Fruit fly (Drosophila melanogaster): Measurements from ENCODE around the gene CG15020.

Gene CG15020

dm6 chr3L:4474946-4475470 is 53.5 kb downstream of the CG15020 start (continued):
- TF ChIP-seq CG18476 (GFP tag; optimal IDR thresholded peaks at IDR 0.05): peak; percentile 32
- TF ChIP-seq sd (tag; optimal IDR thresholded peaks at IDR 0.05): peak; percentile 0
- peak; percentile 60 for TF ChIP-seq CG33557 (GFP tag; optimal IDR thresholded peaks at IDR 0.05)
- no peak for TF ChIP-seq CG8765 (GFP tag; IDR thresholded peaks at IDR 0.05)
- TF ChIP-seq CG10462 (GFP tag; optimal IDR thresholded peaks at IDR 0.05): peak; percentile 4
- no peak for TF ChIP-seq cg (GFP tag; optimal IDR thresholded peaks at IDR 0.05)
- TF ChIP-seq Sin3A (optimal IDR thresholded peaks at IDR 0.05): no peak
- TF ChIP-seq GATAe (GFP tag; conservative IDR thresholded peaks at IDR 0.05): no peak
- TF ChIP-seq emc (GFP tag; optimal IDR thresholded peaks at IDR 0.05): peak; percentile 55
- TF ChIP-seq gt (GFP tag; IDR thresholded peaks at IDR 0.05): no peak
- no peak for TF ChIP-seq CG10565 (GFP tag; optimal IDR thresholded peaks at IDR 0.05)
- no peak for TF ChIP-seq esg (GFP tag; conservative IDR thresholded peaks at IDR 0.05)
- peak; percentile 29; the same call in 1 of the 2 replicates for TF ChIP-seq CG13287 (GFP tag; IDR thresholded peaks at IDR 0.05; ENCODE audit: partially characterized antibody)
- TF ChIP-seq CG6791 (GFP tag; IDR thresholded peaks at IDR 0.05; ENCODE audit: partially characterized antibody): no peak
- TF ChIP-seq CG3065 (GFP tag; optimal IDR thresholded peaks at IDR 0.05): peak; percentile 39
- no peak for TF ChIP-seq nerfin-2 (GFP tag; IDR thresholded peaks at IDR 0.05; ENCODE audit: partially characterized antibody)
- TF ChIP-seq slbo (GFP tag; IDR thresholded peaks at IDR 0.05): no peak
- TF ChIP-seq CG17359 (tag; optimal IDR thresholded peaks at IDR 0.05): peak; percentile 86
- peak; percentile 71; the same call in 1 of the 2 replicates for TF ChIP-seq ranshi (GFP tag; IDR thresholded peaks at IDR 0.05)
- TF ChIP-seq ase (GFP tag; IDR thresholded peaks at IDR 0.05): peak; percentile 51; the same call in 2 of the 3 replicates
- no peak for TF ChIP-seq hkb (optimal IDR thresholded peaks at IDR 0.05)
- TF ChIP-seq hkb (GFP tag; IDR thresholded peaks at IDR 0.05): peak; percentile 92
- peak; percentile 92 for TF ChIP-seq B-H2 (GFP tag; optimal IDR thresholded peaks at IDR 0.05)
- no peak for TF ChIP-seq Oaz (GFP tag; IDR thresholded peaks at IDR 0.05)
- TF ChIP-seq Optix (GFP tag; IDR thresholded peaks at IDR 0.05): no peak
- peak; percentile 64 for TF ChIP-seq fd102C (GFP tag; optimal IDR thresholded peaks at IDR 0.05)
- peak; percentile 72 for TF ChIP-seq dmrt99B (tag; optimal IDR thresholded peaks at IDR 0.05)
- no peak for TF ChIP-seq CG8290 (GFP tag; optimal IDR thresholded peaks at IDR 0.05)
- peak; percentile 55 to 81 for TF ChIP-seq CG8290 (tag; optimal IDR thresholded peaks at IDR 0.05)
- peak; percentile 48; the same call in 1 of the 2 replicates for TF ChIP-seq Ada2b (GFP tag; IDR thresholded peaks at IDR 0.05)
- TF ChIP-seq tio (GFP tag; optimal IDR thresholded peaks at IDR 0.05): peak; percentile 22
- peak; percentile 74 for TF ChIP-seq zfh1 (GFP tag; IDR thresholded peaks at IDR 0.05)
- TF ChIP-seq CG10147 (GFP tag; optimal IDR thresholded peaks at IDR 0.05): peak; percentile 88
- no peak for TF ChIP-seq klu (GFP tag; IDR thresholded peaks at IDR 0.05)
- peak; percentile 72 for TF ChIP-seq Hsf (GFP tag; optimal IDR thresholded peaks at IDR 0.05)
- TF ChIP-seq CG6765 (GFP tag; optimal IDR thresholded peaks at IDR 0.05): peak; percentile 98
- peak; percentile 79 for TF ChIP-seq bcd (GFP tag; optimal IDR thresholded peaks at IDR 0.05)
- TF ChIP-seq CG12236 (GFP tag; optimal IDR thresholded peaks at IDR 0.05): peak; percentile 79
- TF ChIP-seq Fer3 (tag; optimal IDR thresholded peaks at IDR 0.05): peak; percentile 87
- peak; percentile 49 for TF ChIP-seq CoRest (tag; optimal IDR thresholded peaks at IDR 0.05)
- TF ChIP-seq CG2202 (tag; optimal IDR thresholded peaks at IDR 0.05): peak; percentile 78
- peak; percentile 63 for TF ChIP-seq pb (GFP tag; optimal IDR thresholded peaks at IDR 0.05)
- no peak for TF ChIP-seq Poxn (GFP tag; IDR thresholded peaks at IDR 0.05)
- TF ChIP-seq Doc2 (GFP tag; IDR thresholded peaks at IDR 0.05): no peak
- TF ChIP-seq dan (GFP tag; IDR thresholded peaks at IDR 0.05): no peak
- peak; percentile 81 for TF ChIP-seq CG5953 (GFP tag; IDR thresholded peaks at IDR 0.05)
- no peak for TF ChIP-seq lov (optimal IDR thresholded peaks at IDR 0.05)
- peak; percentile 90; the same call in 2 of the 3 replicates for TF ChIP-seq lov (GFP tag; IDR thresholded peaks at IDR 0.05)
- peak in 1 of 2 experiments; percentile 74 for TF ChIP-seq insv (GFP tag; optimal IDR thresholded peaks at IDR 0.05)
- TF ChIP-seq CG31365 (tag; optimal IDR thresholded peaks at IDR 0.05): peak; percentile 90
- TF ChIP-seq Usf (GFP tag; optimal IDR thresholded peaks at IDR 0.05): no peak
- peak; percentile 51; the same call in 1 of the 2 replicates for TF ChIP-seq E2f2 (GFP tag; IDR thresholded peaks at IDR 0.05)

All from whole organism, embryonic.